Worm (Caenorhabditis elegans): Measurements from ENCODE around the gene Y54G2A.73.

The Y54G2A.73 gene

ce11 chrIV:3037932-3038331 is 29.2 kb upstream of the Y54G2A.73 start:
- TF ChIP-seq Y116A8C.19 (tag; optimal IDR thresholded peaks at IDR 0.05; ENCODE audit: borderline replicate concordance) (no peak), F16B12.6 (tag; optimal IDR thresholded peaks at IDR 0.05) (no peak), nhr-85 (tag) (no peak), aly-2 (tag; optimal IDR thresholded peaks at IDR 0.05) (no peak), xbp-1 (tag; optimal IDR thresholded peaks at IDR 0.05) (no peak), unc-98 (GFP tag; IDR thresholded peaks at IDR 0.05) (no peak), fkh-10 (GFP tag; optimal IDR thresholded peaks at IDR 0.05) (no peak), tlp-1 (tag; optimal IDR thresholded peaks at IDR 0.05) (no peak)

ce11 chrIV:3035375-3035774 is 26.7 kb upstream of the Y54G2A.73 start:
- TF ChIP-seq lin-35 (GFP tag; optimal IDR thresholded peaks at IDR 0.05): no peak
- TF ChIP-seq hpl-2 (GFP tag; optimal IDR thresholded peaks at IDR 0.05): no peak
- TF ChIP-seq elt-2 (tag; optimal IDR thresholded peaks at IDR 0.05): no peak
- no peak for TF ChIP-seq isw-1 (GFP tag; IDR thresholded peaks at IDR 0.05)
- no peak for TF ChIP-seq aly-2 (tag; optimal IDR thresholded peaks at IDR 0.05)
- TF ChIP-seq ets-5 (GFP tag; IDR thresholded peaks at IDR 0.05): no peak
- no peak for TF ChIP-seq nhr-71 (tag; optimal IDR thresholded peaks at IDR 0.05)
- no peak for TF ChIP-seq sptf-1 (tag; optimal IDR thresholded peaks at IDR 0.05)
- no peak for TF ChIP-seq dpl-1 (GFP tag; optimal IDR thresholded peaks at IDR 0.05)
- TF ChIP-seq nhr-20 (tag; optimal IDR thresholded peaks at IDR 0.05): no peak
- TF ChIP-seq ceh-82 (tag; optimal IDR thresholded peaks at IDR 0.05): no peak
- TF ChIP-seq C34B4.2 (tag; optimal IDR thresholded peaks at IDR 0.05): no peak
- TF ChIP-seq lin-13 (GFP tag; optimal IDR thresholded peaks at IDR 0.05): no peak
- no peak for TF ChIP-seq nhr-76 (tag; optimal IDR thresholded peaks at IDR 0.05)
- TF ChIP-seq skn-1 (tag; optimal IDR thresholded peaks at IDR 0.05): no peak
- no peak for TF ChIP-seq nhr-19 (GFP tag; conservative IDR thresholded peaks at IDR 0.05)
- no peak for TF ChIP-seq swsn-7 (tag; optimal IDR thresholded peaks at IDR 0.05)
- no peak for TF ChIP-seq nhr-90 (tag; optimal IDR thresholded peaks at IDR 0.05; ENCODE audit: poor library complexity)
- TF ChIP-seq nhr-12 (tag; optimal IDR thresholded peaks at IDR 0.05): no peak

ce11 chrIV:3032020-3032419 is 23.3 kb upstream of the Y54G2A.73 start:
- peak; percentile 39 for TF ChIP-seq nhr-71 (tag; optimal IDR thresholded peaks at IDR 0.05)
- peak; percentile 65 for TF ChIP-seq aly-2 (tag; optimal IDR thresholded peaks at IDR 0.05)
- no peak for TF ChIP-seq nhr-85 (tag)
- TF ChIP-seq snpc-4 (tag; optimal IDR thresholded peaks at IDR 0.05): no peak
- no peak for TF ChIP-seq lin-39 (tag; optimal IDR thresholded peaks at IDR 0.05)
- no peak for TF ChIP-seq hlh-17 (GFP tag; optimal IDR thresholded peaks at IDR 0.05; ENCODE audit: borderline replicate concordance)
- no peak for TF ChIP-seq C04F5.9 (tag; optimal IDR thresholded peaks at IDR 0.05)
- TF ChIP-seq lin-35 (GFP tag; optimal IDR thresholded peaks at IDR 0.05): no peak
- TF ChIP-seq isw-1 (GFP tag; IDR thresholded peaks at IDR 0.05): no peak
- TF ChIP-seq rnt-1 (tag; optimal IDR thresholded peaks at IDR 0.05): peak; percentile 46
- no peak for TF ChIP-seq nhr-77 (tag; optimal IDR thresholded peaks at IDR 0.05)
- no peak for TF ChIP-seq F16B12.6 (tag; optimal IDR thresholded peaks at IDR 0.05)
- no peak for TF ChIP-seq skn-1 (tag; optimal IDR thresholded peaks at IDR 0.05)

ce11 chrIV:3029882-3030281 is 21.2 kb upstream of the Y54G2A.73 start:
- TF ChIP-seq efl-3 (GFP tag; optimal IDR thresholded peaks at IDR 0.05) (no peak), mep-1 (tag; optimal IDR thresholded peaks at IDR 0.05) (no peak), tbx-2 (tag; optimal IDR thresholded peaks at IDR 0.05) (peak; percentile 8), ceh-90 (tag; optimal IDR thresholded peaks at IDR 0.05) (no peak), egl-27 (tag; optimal IDR thresholded peaks at IDR 0.05) (no peak), ces-1 (GFP tag; optimal IDR thresholded peaks at IDR 0.05) (no peak), egl-13 (tag; optimal IDR thresholded peaks at IDR 0.05) (no peak), vab-15 (tag; optimal IDR thresholded peaks at IDR 0.05) (no peak), snpc-4 (tag; optimal IDR thresholded peaks at IDR 0.05) (no peak), efl-1 (optimal IDR thresholded peaks at IDR 0.05) (peak; percentile 17 to 24), efl-1 (GFP tag; optimal IDR thresholded peaks at IDR 0.05 in 1 of 2) (peak in 1 of 2 experiments; percentile 1), sox-4 (tag; optimal IDR thresholded peaks at IDR 0.05) (no peak), unc-98 (GFP tag; IDR thresholded peaks at IDR 0.05) (no peak), lin-15B (tag; optimal IDR thresholded peaks at IDR 0.05) (no peak), C34B4.2 (tag; optimal IDR thresholded peaks at IDR 0.05) (no peak), swsn-7 (tag; optimal IDR thresholded peaks at IDR 0.05) (peak; percentile 13), hlh-17 (GFP tag; optimal IDR thresholded peaks at IDR 0.05; ENCODE audit: borderline replicate concordance) (no peak), ztf-4 (tag; optimal IDR thresholded peaks at IDR 0.05) (peak; percentile 37), hpl-2 (GFP tag; optimal IDR thresholded peaks at IDR 0.05) (no peak), rnt-1 (tag; optimal IDR thresholded peaks at IDR 0.05) (peak; percentile 85), Y116A8C.19 (tag; optimal IDR thresholded peaks at IDR 0.05; ENCODE audit: borderline replicate concordance) (no peak), elt-2 (tag; optimal IDR thresholded peaks at IDR 0.05) (peak; percentile 41), dpl-1 (GFP tag; optimal IDR thresholded peaks at IDR 0.05) (no peak), nhr-84 (tag; optimal IDR thresholded peaks at IDR 0.05) (no peak), lir-3 (tag; optimal IDR thresholded peaks at IDR 0.05; ENCODE audit: poor library complexity) (no peak)

All from whole organism, L1 larva.